Fruit fly (Drosophila melanogaster) whole organism, wandering third instar larva: Measurements from ENCODE around the gene rump.

Source experiments
- Abd-B ChIP-seq: fragments of >200 bp; optimal IDR thresholded peaks from 2 replicates; lab custom pipeline; 2017; ENCODE audit warnings: missing biosample characterization, missing genetic modification characterization
- CG32264 ChIP-seq: fragments of 200-800 bp; sonication (Bioruptor generic); optimal IDR thresholded peaks from 2 replicates; lab custom pipeline; 2016; ENCODE audit warnings: missing biosample characterization, missing genetic modification characterization
- CG9705 ChIP-seq: fragments of 200-800 bp; sonication (Bioruptor generic); optimal IDR thresholded peaks from 2 replicates; lab custom pipeline; 2018; ENCODE audit warnings: missing biosample characterization, mild to moderate bottlenecking, missing genetic modification characterization
- CrebA ChIP-seq: fragments of 200-800 bp; sonication (Bioruptor generic); optimal IDR thresholded peaks from 2 replicates; lab custom pipeline; 2016; ENCODE audit warnings: missing biosample characterization, mild to moderate bottlenecking, missing genetic modification characterization, borderline replicate concordance
- Dfd ChIP-seq: fragments of >200 bp; optimal IDR thresholded peaks from 2 replicates; lab custom pipeline; 2017; ENCODE audit warnings: missing biosample characterization, missing genetic modification characterization
- Dif ChIP-seq: fragments of 200-275, 200-300 bp; sonication (Bioruptor generic); optimal IDR thresholded peaks from 2 replicates; lab custom pipeline; 2018; ENCODE audit warnings: missing biosample characterization, missing genetic modification characterization; ENCODE audit not compliant: partially characterized antibody
- GATAd ChIP-seq: sonication (Bioruptor generic); optimal IDR thresholded peaks from 2 replicates; lab custom pipeline; 2016; ENCODE audit warnings: missing biosample characterization, missing genetic modification characterization
- HLH106 ChIP-seq: fragments of 200-800 bp; optimal IDR thresholded peaks from 3 replicates; lab custom pipeline; 2019; ENCODE audit warnings: missing biosample characterization, mild to moderate bottlenecking, missing genetic modification characterization, moderate library complexity
- Hnf4 ChIP-seq: fragments of 200-800 bp; sonication (Bioruptor generic); optimal IDR thresholded peaks from 2 replicates; lab custom pipeline; 2016; ENCODE audit warnings: missing biosample characterization, mild to moderate bottlenecking, missing genetic modification characterization
- Hr78 ChIP-seq: fragments of >200 bp; optimal IDR thresholded peaks from 2 replicates; lab custom pipeline; 2017; ENCODE audit warnings: missing biosample characterization, missing genetic modification characterization
- Hr83 ChIP-seq: fragments of 200-300 bp; sonication (Bioruptor generic); optimal IDR thresholded peaks from 2 replicates; lab custom pipeline; 2016; ENCODE audit warnings: missing biosample characterization, mild to moderate bottlenecking, missing genetic modification characterization, moderate library complexity; ENCODE audit not compliant: poor library complexity, severe bottlenecking
- Jra ChIP-seq: sonication (Bioruptor generic); optimal IDR thresholded peaks from 2 replicates; lab custom pipeline; 2016; ENCODE audit warnings: missing biosample characterization, missing genetic modification characterization
- Mio ChIP-seq: sonication (Bioruptor generic); optimal IDR thresholded peaks from 2 replicates; lab custom pipeline; 2016; ENCODE audit warnings: missing biosample characterization, missing genetic modification characterization
- Myc ChIP-seq: fragments of >200 bp; optimal IDR thresholded peaks from 2 replicates; lab custom pipeline; 2017
- N ChIP-seq: fragments of >200 bp; optimal IDR thresholded peaks from 2 replicates; lab custom pipeline; 2018; ENCODE audit warnings: missing biosample characterization, missing external identifiers, missing genetic modification characterization
- OdsH ChIP-seq: fragments of 200-800 bp; sonication (Bioruptor generic); optimal IDR thresholded peaks from 2 replicates; lab custom pipeline; 2016; ENCODE audit warnings: missing biosample characterization, mild to moderate bottlenecking, missing genetic modification characterization
- Rel ChIP-seq, 2 experiments: fragments of 200-800 bp; sonication (Bioruptor generic) in 1 of 2; optimal IDR thresholded peaks; 2 replicates in 1 of 2; 3 replicates in 1 of 2; lab custom pipeline; 2016 to 2019; ENCODE audit warnings: mild to moderate bottlenecking in 2 of 2, missing biosample characterization in 2 of 2, missing genetic modification characterization in 2 of 2, moderate library complexity in 1 of 2
- Sp1 ChIP-seq: fragments of 200-800 bp; sonication (Bioruptor generic); optimal IDR thresholded peaks from 3 replicates; lab custom pipeline; 2019; ENCODE audit warnings: missing biosample characterization, mild to moderate bottlenecking, missing genetic modification characterization, moderate library complexity
- Vsx2 ChIP-seq: fragments of 200-300, 225-300 bp; sonication (Bioruptor generic); optimal IDR thresholded peaks from 2 replicates; lab custom pipeline; 2018; ENCODE audit warnings: missing biosample characterization, missing genetic modification characterization; ENCODE audit not compliant: partially characterized antibody
- br ChIP-seq: fragments of 200-800 bp; sonication (Bioruptor generic); optimal IDR thresholded peaks from 2 replicates; lab custom pipeline; 2016; ENCODE audit warnings: missing biosample characterization, missing genetic modification characterization
- brk ChIP-seq: fragments of 200-800 bp; sonication (Bioruptor generic); optimal IDR thresholded peaks from 2 replicates; lab custom pipeline; 2016; ENCODE audit warnings: missing biosample characterization, mild to moderate bottlenecking, missing genetic modification characterization
- dl ChIP-seq, 2 experiments: fragments of 175-275, 200-275 bp in 1 of 2; fragments of 200-275 bp in 1 of 2; sonication (Bioruptor generic); optimal IDR thresholded peaks; lab custom pipeline; 2018; ENCODE audit warnings: mild to moderate bottlenecking in 2 of 2, missing biosample characterization in 2 of 2, missing genetic modification characterization in 2 of 2, moderate library complexity in 2 of 2; ENCODE audit not compliant: partially characterized antibody in 2 of 2, insufficient read depth in 1 of 2
- dmrt93B ChIP-seq: fragments of 200-800 bp; sonication (Bioruptor generic); optimal IDR thresholded peaks from 2 replicates; lab custom pipeline; 2018; ENCODE audit warnings: missing biosample characterization, mild to moderate bottlenecking, missing genetic modification characterization
- dsf ChIP-seq: sonication (Bioruptor generic); optimal IDR thresholded peaks from 2 replicates; lab custom pipeline; 2016; ENCODE audit warnings: missing biosample characterization, missing genetic modification characterization, borderline replicate concordance
- foxo ChIP-seq, 2 experiments: fragments of 200-800 bp; sonication (Bioruptor generic); optimal IDR thresholded peaks; 2 replicates in 1 of 2; 3 replicates in 1 of 2; lab custom pipeline; 2016 to 2017; ENCODE audit warnings: missing biosample characterization in 2 of 2, missing genetic modification characterization in 2 of 2
- fru ChIP-seq: fragments of 200-800 bp; sonication (Bioruptor generic); optimal IDR thresholded peaks from 3 replicates; lab custom pipeline; 2016; ENCODE audit warnings: missing biosample characterization, mild to moderate bottlenecking, missing genetic modification characterization
- h ChIP-seq: fragments of 200-800 bp; sonication (Bioruptor generic); optimal IDR thresholded peaks from 3 replicates; lab custom pipeline; 2016; ENCODE audit warnings: missing biosample characterization, mild to moderate bottlenecking, missing genetic modification characterization
- jim ChIP-seq: fragments of 175-275, 200-325 bp; sonication (Bioruptor generic); optimal IDR thresholded peaks from 2 replicates; lab custom pipeline; 2016; ENCODE audit warnings: missing biosample characterization, mild to moderate bottlenecking, missing genetic modification characterization
- lola ChIP-seq: fragments of >200 bp; optimal IDR thresholded peaks from 2 replicates; lab custom pipeline; 2017; ENCODE audit warnings: missing biosample characterization, missing genetic modification characterization
- pan ChIP-seq: fragments of >200 bp; optimal IDR thresholded peaks from 2 replicates; lab custom pipeline; 2017
- psq ChIP-seq: fragments of 200-800 bp; sonication (Bioruptor generic); optimal IDR thresholded peaks from 3 replicates; lab custom pipeline; 2017; ENCODE audit warnings: missing biosample characterization, mild to moderate bottlenecking, missing genetic modification characterization, moderate library complexity
- rgr ChIP-seq: fragments of 200-800 bp; sonication (Bioruptor generic); optimal IDR thresholded peaks from 3 replicates; lab custom pipeline; 2016; ENCODE audit warnings: missing biosample characterization, mild to moderate bottlenecking, missing genetic modification characterization
- sage ChIP-seq: fragments of 200-800 bp; sonication (Bioruptor generic); optimal IDR thresholded peaks from 2 replicates; lab custom pipeline; 2016; ENCODE audit warnings: missing biosample characterization, mild to moderate bottlenecking, missing genetic modification characterization
- sv ChIP-seq: fragments of 200-800 bp; sonication (Bioruptor generic); optimal IDR thresholded peaks from 3 replicates; lab custom pipeline; 2016; ENCODE audit warnings: missing biosample characterization, missing genetic modification characterization
- tai ChIP-seq: sonication (Bioruptor generic); optimal IDR thresholded peaks from 2 replicates; lab custom pipeline; 2016; ENCODE audit warnings: missing biosample characterization, missing genetic modification characterization
- usp ChIP-seq: fragments of >200 bp; optimal IDR thresholded peaks from 2 replicates; lab custom pipeline; 2017; ENCODE audit warnings: missing biosample characterization, missing genetic modification characterization
- woc ChIP-seq: sonication (Bioruptor generic); optimal IDR thresholded peaks from 2 replicates; lab custom pipeline; 2016; ENCODE audit warnings: missing biosample characterization, mild to moderate bottlenecking, missing genetic modification characterization

The rump gene

DNA sequence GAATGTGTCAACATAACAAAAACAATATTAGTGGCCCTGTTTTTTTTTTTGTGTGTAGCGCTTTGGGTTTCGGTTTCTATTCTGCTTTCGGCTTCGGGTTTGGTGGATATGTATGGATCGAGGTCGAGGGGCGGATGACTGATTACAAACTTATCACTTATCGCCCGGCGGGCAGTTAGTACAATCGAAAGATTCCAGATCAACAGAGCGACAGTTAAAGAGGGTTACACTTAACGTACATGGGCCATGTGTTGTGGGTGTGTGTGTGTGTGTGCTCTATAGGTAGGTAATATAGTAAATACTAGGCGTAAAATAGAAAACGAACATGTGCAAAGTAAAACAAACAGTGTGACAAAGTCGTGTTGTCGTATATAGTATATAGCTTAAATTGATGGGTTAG lies 38.6 kb upstream of the rump start:
- no peak for TF ChIP-seq lola
- no peak for TF ChIP-seq foxo (GFP tag; optimal IDR thresholded peaks at IDR 0.05; lab: Kevin White, UChicago)
- TF ChIP-seq dmrt93B, result no peak
- TF ChIP-seq OdsH (GFP tag; lab: Kevin White, UChicago), result no peak
- TF ChIP-seq psq (GFP tag; lab: Kevin White, UChicago), result no peak
- no peak for TF ChIP-seq Dfd
- TF ChIP-seq pan, result no peak
- no peak for TF ChIP-seq Hr83 (GFP tag; lab: Kevin White, UChicago)
- TF ChIP-seq, all 38 proteins: peak for 0

DNA sequence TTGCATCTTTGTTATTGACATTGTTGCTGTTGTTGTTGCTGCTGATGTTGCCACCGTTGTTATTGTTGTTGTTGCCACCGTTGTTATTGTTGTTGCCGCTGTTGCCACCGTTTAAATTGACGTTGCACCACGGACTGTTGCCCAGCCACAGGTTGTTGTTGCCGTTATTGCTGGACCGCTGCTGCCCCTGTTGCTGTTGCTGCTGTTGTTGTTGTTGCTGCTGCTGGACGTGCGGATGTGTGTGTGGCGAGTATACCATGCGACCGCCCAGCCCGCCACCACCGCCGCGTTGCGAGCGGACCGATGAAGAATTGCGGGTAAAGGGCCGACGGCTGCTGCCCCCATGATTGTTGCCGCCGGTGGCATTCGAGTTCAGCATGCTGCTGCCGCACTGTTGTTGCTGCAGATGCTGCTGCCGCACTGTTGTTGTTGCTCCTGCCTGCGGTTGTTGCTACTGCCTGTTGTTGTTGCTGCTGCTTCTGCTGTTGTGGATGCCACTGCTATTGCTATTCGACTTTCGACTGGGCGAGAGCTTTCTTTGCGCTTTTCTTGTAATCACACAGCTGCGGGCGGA lies 36.8 kb upstream of the rump start:
- no peak for TF ChIP-seq foxo (GFP tag; optimal IDR thresholded peaks at IDR 0.05; lab: Kevin White, UChicago)
- TF ChIP-seq Dfd, result peak; percentile 82

dm6 chr3R:9543495-9544180 lies 33.5 kb upstream of the rump start:
- TF ChIP-seq tai (no peak), Vsx2 (no peak), N (peak; percentile 29), HLH106 (tag; lab: Kevin White, UChicago) (no peak), sage (GFP tag; lab: Kevin White, UChicago) (no peak)

dm6 chr3R:9534595-9535217 lies 24.6 kb upstream of the rump start:
- TF ChIP-seq OdsH (GFP tag; lab: Kevin White, UChicago) (no peak), Abd-B (GFP tag; lab: Kevin White, UChicago) (no peak), Dif (GFP tag; lab: Kevin White, UChicago) (peak; percentile 85), dl (GFP tag; optimal IDR thresholded peaks at IDR 0.05; lab: Kevin White, UChicago; ENCODE audit: insufficient read depth in 1 of 2, partially characterized antibody in 2 of 2) (peak; percentile 80 to 85), tai (no peak), Vsx2 (peak; percentile 36), HLH106 (tag; lab: Kevin White, UChicago) (no peak)

dm6 chr3R:9534125-9534496 lies 24.0 kb upstream of the rump start:
- TF ChIP-seq woc (GFP tag; lab: Kevin White, UChicago) (peak; percentile 66), Abd-B (GFP tag; lab: Kevin White, UChicago) (no peak), N (no peak), Mio (GFP tag; lab: Kevin White, UChicago) (no peak), rgr (peak; percentile 90), usp (GFP tag; lab: Kevin White, UChicago) (no peak), Dif (GFP tag; lab: Kevin White, UChicago) (no peak), tai (peak; percentile 81), jim (GFP tag; lab: Kevin White, UChicago) (no peak), br (GFP tag; lab: Kevin White, UChicago) (peak; percentile 87), Hnf4 (GFP tag; lab: Kevin White, UChicago) (peak; percentile 87), dmrt93B (peak; percentile 63), pan (no peak), Hr78 (GFP tag; lab: Kevin White, UChicago) (no peak), HLH106 (tag; lab: Kevin White, UChicago) (peak; percentile 80), CG9705 (GFP tag; lab: Kevin White, UChicago) (peak; percentile 7), Sp1 (GFP tag; lab: Kevin White, UChicago) (peak; percentile 84), Rel (GFP tag; optimal IDR thresholded peaks at IDR 0.05; lab: Kevin White, UChicago) (no peak), Rel (tag; optimal IDR thresholded peaks at IDR 0.05; lab: Kevin White, UChicago) (no peak), Jra (GFP tag; lab: Kevin White, UChicago) (peak; percentile 65), dsf (peak; percentile 69), Vsx2 (no peak), OdsH (GFP tag; lab: Kevin White, UChicago) (peak; percentile 85), brk (GFP tag; lab: Kevin White, UChicago) (peak; percentile 77), dl (GFP tag; optimal IDR thresholded peaks at IDR 0.05; lab: Kevin White, UChicago; ENCODE audit: insufficient read depth in 1 of 2, partially characterized antibody in 2 of 2) (no peak), Hr83 (GFP tag; lab: Kevin White, UChicago) (no peak), sage (GFP tag; lab: Kevin White, UChicago) (peak; percentile 50), GATAd (GFP tag; lab: Kevin White, UChicago) (peak; percentile 6), CrebA (no peak), foxo (GFP tag; optimal IDR thresholded peaks at IDR 0.05; lab: Kevin White, UChicago) (peak in 1 of 2 experiments; percentile 84), fru (GFP tag; lab: Kevin White, UChicago) (peak; percentile 89), Myc (lab: Kevin White, UChicago) (no peak), lola (no peak), CG32264 (GFP tag; lab: Kevin White, UChicago) (peak; percentile 70), psq (GFP tag; lab: Kevin White, UChicago) (peak; percentile 66), sv (GFP tag; lab: Kevin White, UChicago) (peak; percentile 85), h (GFP tag; lab: Kevin White, UChicago) (peak; percentile 77)
